Worm (Caenorhabditis elegans): Measurements from ENCODE around the gene str-66.
"Not testable (repeated sequence)": the region's sequence is repeated elsewhere in the genome, so short reads cannot be mapped to it uniquely, and the experiment has no call there.

str-66 gene

DNA sequence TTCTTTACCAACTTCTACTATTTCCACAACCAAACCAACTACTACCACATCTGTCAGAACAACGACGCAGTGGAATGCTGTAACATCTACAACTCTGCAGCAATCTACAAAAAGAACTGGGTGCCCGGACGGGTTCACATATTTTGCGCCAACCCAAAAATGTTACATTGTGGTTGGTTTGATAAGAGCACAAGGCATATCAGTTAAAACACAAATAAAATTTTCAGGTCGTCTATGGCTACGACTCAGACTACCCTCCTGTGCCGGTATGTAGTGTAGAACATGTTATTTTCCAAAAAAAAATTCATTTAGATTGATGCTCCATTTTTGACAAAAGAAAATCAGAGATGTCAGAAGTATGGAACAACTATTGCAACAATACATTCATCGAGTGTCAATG, 15.2 kb upstream of the str-66 start:
- TF ChIP-seq him-1 (tag; optimal IDR thresholded peaks at IDR 0.05) (no peak), W03F9.2 (tag; optimal IDR thresholded peaks at IDR 0.05) (no peak), dao-5 (tag; optimal IDR thresholded peaks at IDR 0.05) (no peak)

- TF ChIP-seq him-1 (tag; optimal IDR thresholded peaks at IDR 0.05) (no peak), W03F9.2 (tag; optimal IDR thresholded peaks at IDR 0.05) (no peak), dao-5 (tag; optimal IDR thresholded peaks at IDR 0.05) (no peak)
Measured at ce11 chrV:3118167-3118566, 14.1 kb upstream of the str-66 start, which contains the start of gene clec-210. clec-210 (plus strand) TSS chrV:3118377.

DNA sequence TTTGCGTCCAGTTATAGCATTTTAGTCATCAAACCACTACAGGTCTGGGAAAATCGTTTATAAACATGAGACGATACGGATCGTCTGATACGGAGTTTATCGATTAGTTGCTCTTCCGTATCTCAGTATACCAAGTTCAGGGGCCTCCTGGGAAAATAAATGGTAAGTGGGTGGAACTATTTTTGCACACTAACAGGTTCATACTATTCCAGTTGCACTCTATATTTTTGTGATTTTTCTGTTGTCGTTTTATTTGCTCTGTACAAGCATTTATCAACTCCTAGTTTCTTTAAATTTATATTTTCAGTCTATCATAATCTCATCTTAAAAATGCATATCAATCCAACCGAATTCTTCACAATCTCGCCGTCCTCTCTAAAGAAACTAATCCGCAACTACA, 10.9 kb upstream of the str-66 start, which contains the start of gene Y73C8C.3:
Gene Y73C8C.3, plus strand, starts transcription at position 301 of the 400 bp plus-strand sequence.
- no peak for TF ChIP-seq W03F9.2 (tag; optimal IDR thresholded peaks at IDR 0.05)

DNA sequence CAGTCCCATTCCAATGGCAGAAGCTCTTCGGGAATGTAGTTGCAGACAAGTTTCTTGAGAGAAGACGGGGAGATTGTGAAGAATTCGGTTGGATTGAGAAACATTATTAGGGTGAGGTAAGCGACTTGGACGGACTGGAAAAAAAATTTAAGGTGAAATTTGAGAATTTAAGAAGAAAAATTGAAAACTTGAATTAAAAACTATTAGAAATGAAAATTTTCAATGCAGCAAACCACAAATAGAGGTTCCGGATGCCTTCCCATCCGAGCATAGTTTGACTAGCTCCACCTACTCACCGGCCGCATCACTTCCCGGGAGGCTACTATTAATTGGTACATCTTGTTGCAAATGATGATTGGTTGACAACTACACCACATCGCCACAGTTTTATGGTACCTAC, 9.7 kb upstream of the str-66 start, which contains the start of gene Y73C8C.8:
Gene Y73C8C.8, minus strand, starts transcription at position 101 of the 400 bp plus-strand sequence.
- no peak for TF ChIP-seq dao-5 (tag; optimal IDR thresholded peaks at IDR 0.05)
- no peak for TF ChIP-seq him-1 (tag; optimal IDR thresholded peaks at IDR 0.05)
- no peak for TF ChIP-seq W03F9.2 (tag; optimal IDR thresholded peaks at IDR 0.05)

ce11 chrV:3112198-3112597, 8.2 kb upstream of the str-66 start:
- TF ChIP-seq him-1 (tag; optimal IDR thresholded peaks at IDR 0.05) (no peak), W03F9.2 (tag; optimal IDR thresholded peaks at IDR 0.05) (no peak), dao-5 (tag; optimal IDR thresholded peaks at IDR 0.05) (no peak)

- TF ChIP-seq W03F9.2 (tag; optimal IDR thresholded peaks at IDR 0.05) (no peak), him-1 (tag; optimal IDR thresholded peaks at IDR 0.05) (no peak), dao-5 (tag; optimal IDR thresholded peaks at IDR 0.05) (no peak)
Measured at ce11 chrV:3107450-3107849, 3.4 kb upstream of the str-66 start, which contains the start of gene str-68. str-68 (minus strand) TSS chrV:3107550.

DNA sequence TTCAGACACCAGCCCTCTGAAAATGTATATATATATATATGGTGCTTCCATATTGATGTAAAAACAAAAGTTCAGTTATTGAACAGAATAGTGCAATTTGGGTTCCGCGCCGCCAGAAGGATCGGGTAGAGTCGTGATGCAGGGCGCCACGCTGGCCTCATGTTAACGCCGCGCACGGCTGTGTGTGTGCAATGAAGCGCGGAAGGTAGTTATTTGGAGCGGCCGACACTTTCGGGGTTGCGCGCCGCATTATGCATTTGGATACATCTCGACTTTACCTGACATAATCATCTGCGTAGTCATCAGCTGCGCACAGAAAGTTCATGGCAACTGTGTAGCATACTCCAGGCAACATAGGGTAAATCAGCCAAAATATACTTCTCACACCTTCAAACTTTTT, 2.8 kb upstream of the str-66 start:
- TF ChIP-seq W03F9.2 (tag; optimal IDR thresholded peaks at IDR 0.05) = no peak
- TF ChIP-seq him-1 (tag; optimal IDR thresholded peaks at IDR 0.05) = no peak
- TF ChIP-seq dao-5 (tag; optimal IDR thresholded peaks at IDR 0.05) = no peak

- TF ChIP-seq him-1 (tag; optimal IDR thresholded peaks at IDR 0.05) = no peak
- TF ChIP-seq W03F9.2 (tag; optimal IDR thresholded peaks at IDR 0.05) = no peak
- no peak for TF ChIP-seq dao-5 (tag; optimal IDR thresholded peaks at IDR 0.05)
Measured at ce11 chrV:3105810-3106209, 1.8 kb upstream of the str-66 start, which contains the start of gene str-69. str-69 (minus strand) TSS chrV:3105910.

- TF ChIP-seq W03F9.2, him-1, dao-5 (tag; optimal IDR thresholded peaks at IDR 0.05): not testable (repeated sequence)
Measured at ce11 chrV:3102049-3102448, 2.0 kb downstream of the str-66 start, which contains the start of gene Y73C8C.4. Y73C8C.4 (minus strand) TSS chrV:3102149.

DNA sequence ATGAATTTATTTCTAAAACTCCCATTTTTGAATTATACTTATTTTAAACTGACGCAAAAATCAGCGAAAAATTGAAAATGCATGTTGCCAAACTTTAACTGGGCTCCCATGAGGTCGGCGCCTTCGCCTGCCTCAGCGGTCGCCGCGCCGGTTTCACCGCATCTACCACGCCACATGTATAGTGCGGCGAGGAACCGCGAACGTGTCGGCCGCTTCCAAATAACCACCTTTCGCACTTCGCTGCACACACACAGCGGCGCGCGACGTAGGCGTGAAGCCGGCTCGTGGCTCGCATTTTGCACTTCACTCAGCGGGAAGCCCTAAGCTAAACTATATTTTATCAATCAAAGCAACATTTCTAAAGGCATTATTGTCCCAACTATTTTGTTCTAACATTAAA, 3.5 kb downstream of the str-66 start:
- TF ChIP-seq dao-5 (tag; optimal IDR thresholded peaks at IDR 0.05) (no peak), him-1 (tag; optimal IDR thresholded peaks at IDR 0.05) (no peak), W03F9.2 (tag; optimal IDR thresholded peaks at IDR 0.05) (no peak)

DNA sequence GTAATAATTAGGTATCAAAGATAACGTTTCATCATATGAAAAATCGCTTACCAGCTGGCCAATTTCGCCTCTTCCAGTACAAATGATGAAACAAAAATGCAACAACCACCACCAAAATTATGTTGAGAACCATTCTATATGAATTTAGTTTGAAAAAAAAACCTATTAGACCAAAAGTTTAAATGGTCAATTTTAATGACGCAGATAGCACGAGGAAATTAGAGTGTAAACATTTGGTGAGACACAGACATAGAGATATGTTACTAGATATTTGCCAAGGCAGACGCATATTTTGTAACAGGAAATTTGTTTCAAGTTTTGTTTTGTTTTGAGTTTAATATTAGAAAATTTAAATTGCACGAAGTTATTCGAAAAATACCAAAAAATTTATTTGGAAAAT, 9.7 kb downstream of the str-66 start, which contains the start of gene cyp-33C9:
Gene cyp-33C9, minus strand, starts transcription at position 211 of the 400 bp plus-strand sequence.
- TF ChIP-seq dao-5 (tag; optimal IDR thresholded peaks at IDR 0.05) (no peak), him-1 (tag; optimal IDR thresholded peaks at IDR 0.05) (no peak), W03F9.2 (tag; optimal IDR thresholded peaks at IDR 0.05) (no peak)

DNA sequence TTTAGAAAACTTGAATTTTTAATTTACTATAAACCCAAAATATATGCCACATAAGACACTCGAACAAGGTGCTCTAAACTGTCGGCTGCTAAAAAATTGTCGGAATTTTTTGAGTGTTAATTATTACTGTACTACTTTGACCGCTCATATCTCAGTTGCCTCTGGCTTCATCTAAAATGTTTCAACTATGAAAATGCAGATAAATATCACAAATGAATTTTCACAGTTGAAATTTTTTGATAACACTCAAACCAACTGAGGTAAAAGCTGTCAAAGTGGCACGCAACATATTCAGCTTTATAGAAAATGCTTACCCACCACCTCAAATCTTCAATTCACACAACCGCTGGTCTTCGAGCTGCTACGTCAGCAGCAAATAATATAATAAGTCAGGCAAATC, 15.3 kb downstream of the str-66 start, which contains the start of gene acs-21:
Gene acs-21, plus strand, starts transcription at position 301 of the 400 bp plus-strand sequence.
- TF ChIP-seq W03F9.2 (tag; optimal IDR thresholded peaks at IDR 0.05) (no peak), dao-5 (tag; optimal IDR thresholded peaks at IDR 0.05) (no peak), him-1 (tag; optimal IDR thresholded peaks at IDR 0.05) (no peak)

- TF ChIP-seq him-1 (tag; optimal IDR thresholded peaks at IDR 0.05) (no peak), W03F9.2 (tag; optimal IDR thresholded peaks at IDR 0.05) (no peak), dao-5 (tag; optimal IDR thresholded peaks at IDR 0.05) (no peak)
Measured at ce11 chrV:3086260-3086659, 17.8 kb downstream of the str-66 start, which contains the start of gene srt-8. srt-8 (plus strand) TSS chrV:3086560.

DNA sequence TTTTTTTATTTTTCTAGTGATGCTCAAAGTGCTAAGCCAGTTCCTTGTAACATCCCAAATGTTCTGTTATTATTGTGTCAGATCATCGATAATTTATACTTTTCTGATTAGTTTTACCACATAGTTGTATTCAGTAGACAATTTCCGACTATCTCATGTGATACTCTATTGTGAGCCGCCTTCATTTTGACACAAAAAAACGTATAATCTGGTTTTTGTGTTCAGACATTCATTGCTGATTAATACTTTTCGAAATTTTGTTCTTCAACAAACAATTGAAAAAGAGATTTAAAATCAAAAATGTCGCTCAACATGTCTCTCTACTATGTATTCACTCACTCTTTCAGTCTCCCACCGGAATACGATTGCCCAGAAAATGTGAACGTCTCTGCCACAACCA, 22.6 kb downstream of the str-66 start, which contains the start of gene srt-7:
Gene srt-7, plus strand, starts transcription at position 301 of the 400 bp plus-strand sequence.
- TF ChIP-seq him-1 (tag; optimal IDR thresholded peaks at IDR 0.05) (no peak), dao-5 (tag; optimal IDR thresholded peaks at IDR 0.05) (no peak), W03F9.2 (tag; optimal IDR thresholded peaks at IDR 0.05) (no peak)

DNA sequence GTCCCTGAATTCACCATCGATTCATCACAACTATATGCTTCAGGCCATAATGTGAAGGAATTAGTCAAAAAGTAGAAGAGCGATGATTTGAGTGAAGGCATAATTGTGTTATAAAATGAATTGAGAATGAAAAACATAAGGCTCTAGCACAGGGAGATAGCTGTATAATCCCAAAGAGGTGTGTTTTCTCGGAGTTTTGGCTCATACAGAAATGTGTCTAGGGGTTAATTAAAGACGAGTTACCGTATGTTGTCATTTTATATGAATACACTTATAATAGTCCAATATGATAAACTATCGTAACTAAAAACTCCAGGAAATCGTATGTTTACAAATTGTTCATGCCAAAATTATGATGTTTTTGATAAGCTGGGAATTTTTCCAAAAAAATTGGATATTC, 23.2 kb downstream of the str-66 start, which contains the start of gene srt-5:
Gene srt-5, minus strand, starts transcription at position 101 of the 400 bp plus-strand sequence.
- TF ChIP-seq W03F9.2 (tag; optimal IDR thresholded peaks at IDR 0.05) (no peak), him-1 (tag; optimal IDR thresholded peaks at IDR 0.05) (no peak), dao-5 (tag; optimal IDR thresholded peaks at IDR 0.05) (no peak)

All from whole organism, L4/young adult.